Worm (Caenorhabditis elegans) whole organism, L3 larva: ENCODE measurements around the gene F22B8.3.

Experiments used
- R02D3.7 ChIP-seq: fragments of 150-350 bp; optimal IDR thresholded peaks from 2 replicates; lab custom pipeline; 2014; ENCODE audit warnings: missing biosample characterization, missing genetic modification characterization
- ZK546.5 ChIP-seq: sonication (generic microtip); optimal IDR thresholded peaks from 2 replicates; lab custom pipeline; 2017; ENCODE audit warnings: missing biosample characterization, missing genetic modification characterization
- ama-1 ChIP-seq: fragments of 150-350 bp; optimal IDR thresholded peaks from 2 replicates; lab custom pipeline; 2018
- ceh-16 ChIP-seq: sonication (generic microtip); optimal IDR thresholded peaks from 2 replicates; lab custom pipeline; 2017; ENCODE audit warnings: missing biosample characterization, missing genetic modification characterization
- ceh-82 ChIP-seq: fragments of 150-350 bp; optimal IDR thresholded peaks from 2 replicates; lab custom pipeline; 2014; ENCODE audit warnings: missing biosample characterization, missing genetic modification characterization
- ceh-9 ChIP-seq: sonication (generic microtip); optimal IDR thresholded peaks from 2 replicates; lab custom pipeline; 2018; ENCODE audit warnings: missing biosample characterization, missing genetic modification characterization
- daf-12 ChIP-seq: fragments of 150-350 bp; optimal IDR thresholded peaks from 2 replicates; lab custom pipeline; 2014; ENCODE audit warnings: missing biosample characterization, missing genetic modification reagents, missing genetic modification characterization
- egl-27 ChIP-seq: sonication (generic microtip); optimal IDR thresholded peaks from 4 replicates; lab custom pipeline; 2017; ENCODE audit warnings: missing biosample characterization, missing genetic modification reagents, missing genetic modification characterization
- egl-5 ChIP-seq: fragments of 150-350 bp; optimal IDR thresholded peaks from 2 replicates; lab custom pipeline; 2017; ENCODE audit warnings: missing biosample characterization, missing genetic modification reagents, missing genetic modification characterization, inconsistent platforms
- elt-1 ChIP-seq: fragments of 150-350 bp; optimal IDR thresholded peaks from 2 replicates; lab custom pipeline; 2014; ENCODE audit warnings: missing biosample characterization, missing genetic modification characterization
- elt-3 ChIP-seq, 3 experiments: fragments of 150-350 bp in 1 of 3; sonication (generic microtip) in 2 of 3; optimal IDR thresholded peaks; 2 replicates in 2 of 3; 4 replicates in 1 of 3; lab custom pipeline; 2014 to 2017; ENCODE audit warnings: missing biosample characterization in 3 of 3, missing genetic modification characterization in 3 of 3
- eor-1 ChIP-seq, 2 experiments: fragments of 150-350 bp; optimal IDR thresholded peaks; 2 replicates each; lab custom pipeline; 2014 to 2018; ENCODE audit warnings: missing biosample characterization in 2 of 2, missing genetic modification characterization in 2 of 2
- fkh-2 ChIP-seq: fragments of 150-350 bp; optimal IDR thresholded peaks from 2 replicates; lab custom pipeline; 2014; ENCODE audit warnings: missing biosample characterization, missing genetic modification reagents, missing genetic modification characterization
- fos-1 ChIP-seq: fragments of 150-350 bp; optimal IDR thresholded peaks from 2 replicates; lab custom pipeline; 2014; ENCODE audit warnings: missing biosample characterization, missing genetic modification characterization
- hmg-11 ChIP-seq: sonication (generic microtip); optimal IDR thresholded peaks from 2 replicates; lab custom pipeline; 2016; ENCODE audit warnings: missing genetic modification characterization, missing compliant biosample characterization
- jun-1 ChIP-seq: fragments of 150-350 bp; optimal IDR thresholded peaks from 2 replicates; lab custom pipeline; 2014; ENCODE audit warnings: missing biosample characterization, missing genetic modification reagents, missing genetic modification characterization
- lin-15B ChIP-seq: fragments of 150-350 bp; optimal IDR thresholded peaks from 2 replicates; lab custom pipeline; 2014; ENCODE audit warnings: missing biosample characterization, missing genetic modification characterization
- lin-39 ChIP-seq: fragments of 150-350 bp; optimal IDR thresholded peaks from 2 replicates; lab custom pipeline; 2018; ENCODE audit warnings: missing biosample characterization, missing genetic modification reagents, missing genetic modification characterization
- lsy-12 ChIP-seq: sonication (generic microtip); optimal IDR thresholded peaks from 2 replicates; lab custom pipeline; 2016; ENCODE audit warnings: mild to moderate bottlenecking, missing genetic modification characterization, missing compliant biosample characterization
- mdl-1 ChIP-seq: fragments of 150-350 bp; optimal IDR thresholded peaks from 2 replicates; lab custom pipeline; 2014; ENCODE audit warnings: missing biosample characterization, missing genetic modification characterization
- mml-1 ChIP-seq: fragments of 150-350 bp; sonication (generic microtip); optimal IDR thresholded peaks from 3 replicates; lab custom pipeline; 2014; ENCODE audit warnings: missing biosample characterization, missing genetic modification characterization
- nfya-1 ChIP-seq: sonication (generic microtip); optimal IDR thresholded peaks from 2 replicates; lab custom pipeline; 2017; ENCODE audit warnings: missing genetic modification characterization, mild to moderate bottlenecking, missing compliant biosample characterization, antibody characterized with exemption, moderate library complexity; ENCODE audit not compliant: insufficient read depth
- nhr-11 ChIP-seq: fragments of 150-350 bp; optimal IDR thresholded peaks from 2 replicates; lab custom pipeline; 2014; ENCODE audit warnings: missing biosample characterization, missing genetic modification characterization
- nhr-12 ChIP-seq: fragments of 150-350 bp; optimal IDR thresholded peaks from 2 replicates; lab custom pipeline; 2014; ENCODE audit warnings: missing biosample characterization, missing genetic modification characterization
- nhr-237 ChIP-seq: fragments of 150-350 bp; optimal IDR thresholded peaks from 2 replicates; lab custom pipeline; 2014; ENCODE audit warnings: missing biosample characterization, missing genetic modification characterization
- nhr-25 ChIP-seq: sonication (generic microtip); optimal IDR thresholded peaks from 2 replicates; lab custom pipeline; 2017; ENCODE audit warnings: missing biosample characterization, missing genetic modification characterization
- nhr-28 ChIP-seq: fragments of 150-350 bp; optimal IDR thresholded peaks from 2 replicates; lab custom pipeline; 2014; ENCODE audit warnings: missing biosample characterization, missing genetic modification characterization
- nhr-43 ChIP-seq: sonication (generic microtip); optimal IDR thresholded peaks from 2 replicates; lab custom pipeline; 2016; ENCODE audit warnings: mild to moderate bottlenecking, missing genetic modification characterization, missing compliant biosample characterization; ENCODE audit not compliant: poor library complexity, severe bottlenecking
- nhr-67 ChIP-seq: fragments of 150-350 bp; optimal IDR thresholded peaks from 2 replicates; lab custom pipeline; 2014; ENCODE audit warnings: missing biosample characterization, missing genetic modification characterization
- nhr-76 ChIP-seq: fragments of 150-350 bp; sonication (generic microtip); optimal IDR thresholded peaks from 5 replicates; lab custom pipeline; 2014; ENCODE audit warnings: missing biosample characterization, missing genetic modification characterization
- nhr-77 ChIP-seq: fragments of 150-350 bp; optimal IDR thresholded peaks from 2 replicates; lab custom pipeline; 2014; ENCODE audit warnings: missing biosample characterization, missing genetic modification characterization
- pqm-1 ChIP-seq: fragments of 150-350 bp; optimal IDR thresholded peaks from 2 replicates; lab custom pipeline; 2017; ENCODE audit warnings: missing biosample characterization, missing genetic modification characterization, inconsistent platforms
- sea-2 ChIP-seq: fragments of 150-350 bp; sonication (generic microtip); optimal IDR thresholded peaks from 4 replicates; lab custom pipeline; 2014; ENCODE audit warnings: missing biosample characterization, missing genetic modification reagents, missing genetic modification characterization
- skn-1 ChIP-seq: fragments of 150-350 bp; optimal IDR thresholded peaks from 2 replicates; lab custom pipeline; 2014; ENCODE audit warnings: missing biosample characterization, missing genetic modification characterization
- snpc-4 ChIP-seq: fragments of 150-350 bp; optimal IDR thresholded peaks from 2 replicates; lab custom pipeline; 2014; ENCODE audit warnings: missing biosample characterization, missing genetic modification characterization
- tbx-2 ChIP-seq: sonication (generic microtip); optimal IDR thresholded peaks from 2 replicates; lab custom pipeline; 2016; ENCODE audit warnings: mild to moderate bottlenecking, missing genetic modification characterization, missing compliant biosample characterization
- zag-1 ChIP-seq: fragments of 150-350 bp; optimal IDR thresholded peaks from 2 replicates; lab custom pipeline; 2014; ENCODE audit warnings: missing biosample characterization, missing genetic modification characterization
- ztf-4 ChIP-seq: fragments of 150-350 bp; optimal IDR thresholded peaks from 2 replicates; lab custom pipeline; 2014; ENCODE audit warnings: missing biosample characterization, missing genetic modification characterization

The F22B8.3 gene

DNA sequence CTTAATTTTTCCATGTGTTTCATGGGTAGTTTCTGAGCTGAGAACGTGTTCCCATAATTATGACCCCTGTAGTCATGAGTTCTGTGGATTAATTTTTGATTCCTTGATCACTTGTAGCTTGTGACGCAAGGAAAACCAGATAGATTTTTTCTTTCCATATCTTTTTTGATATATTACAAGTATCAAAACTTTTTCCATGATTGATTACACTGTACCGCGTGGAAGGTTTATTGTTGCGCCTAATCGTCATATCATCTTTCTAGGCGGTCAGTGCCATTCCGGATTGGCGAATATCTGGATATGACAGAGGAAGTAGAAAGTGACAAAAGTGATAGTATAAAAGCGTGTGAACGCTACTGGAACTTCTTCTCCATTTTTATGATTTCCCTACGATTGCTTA, 44.2 kb upstream of the F22B8.3 start, which contains the start of gene ZK285.2:
Gene ZK285.2, plus strand, starts transcription at position 301 of the 400 bp plus-strand sequence.
- TF ChIP-seq ztf-4, result no peak
- no peak for TF ChIP-seq nhr-76
- no peak for TF ChIP-seq nhr-67
- TF ChIP-seq nhr-28, result no peak
- TF ChIP-seq egl-5 (tag; lab: Kevin White, UChicago), result no peak
- TF ChIP-seq eor-1 (tag; optimal IDR thresholded peaks at IDR 0.05; lab: Kevin White, UChicago), result no peak
- TF ChIP-seq nfya-1 (tag; lab: Kevin White, UChicago), result no peak
- TF ChIP-seq nhr-237 (tag; lab: Kevin White, UChicago), result no peak
- no peak for TF ChIP-seq tbx-2
- no peak for TF ChIP-seq ceh-9
- TF ChIP-seq R02D3.7 (tag; lab: Kevin White, UChicago), result no peak
- no peak for TF ChIP-seq jun-1 (tag; lab: Kevin White, UChicago)
- TF ChIP-seq ceh-82, result no peak
- TF ChIP-seq sea-2 (GFP tag; lab: Kevin White, UChicago), result no peak
- no peak for TF ChIP-seq nhr-12 (tag; lab: Kevin White, UChicago)
- no peak for TF ChIP-seq fos-1
- no peak for TF ChIP-seq nhr-25 (tag; lab: Kevin White, UChicago)

DNA sequence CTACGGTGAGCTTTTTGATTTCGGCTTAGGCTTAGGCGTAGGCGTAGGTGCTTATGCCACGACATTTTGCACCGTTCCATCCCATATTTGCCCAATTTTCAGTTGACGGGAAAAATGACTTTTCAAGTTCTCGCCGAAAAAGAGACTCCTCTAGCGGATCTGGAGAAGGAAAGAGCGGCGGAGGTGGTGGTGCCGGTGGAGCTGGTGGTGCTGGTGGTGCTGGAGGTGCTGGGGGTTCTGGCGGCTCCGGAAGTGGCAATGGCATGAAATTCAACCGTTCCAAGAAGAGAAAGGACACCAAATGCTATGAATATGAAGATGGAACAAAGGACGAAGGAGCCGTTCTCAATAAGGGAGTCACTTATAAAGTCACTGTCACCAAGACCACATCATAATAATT, 43.7 kb upstream of the F22B8.3 start:
- no peak for TF ChIP-seq ceh-16
- TF ChIP-seq nhr-25 (tag; lab: Kevin White, UChicago), result no peak
- TF ChIP-seq fkh-2, result no peak

DNA sequence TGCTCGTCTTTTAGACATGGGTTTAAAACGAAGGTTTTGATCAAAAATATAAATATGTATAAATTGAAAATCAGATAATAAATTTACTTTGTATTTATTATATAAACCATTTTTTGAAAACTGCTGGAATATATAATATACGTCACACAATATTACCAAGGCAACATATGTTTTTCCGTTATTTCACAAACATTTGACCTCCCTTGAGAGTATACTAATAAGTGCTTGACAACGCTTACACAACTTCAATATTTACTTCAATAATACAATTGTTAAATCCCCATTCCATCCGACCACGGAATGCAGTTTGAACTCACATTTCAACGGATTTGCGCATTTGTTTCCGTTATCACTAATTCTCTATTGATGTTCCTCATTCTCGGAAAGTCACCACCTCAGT, 43.3 kb upstream of the F22B8.3 start, which contains the start of gene str-198:
Gene str-198, plus strand, starts transcription at position 301 of the 400 bp plus-strand sequence.
- TF ChIP-seq lin-39 (no peak), lsy-12 (tag; lab: Kevin White, UChicago) (no peak), skn-1 (tag; lab: Kevin White, UChicago) (no peak), ama-1 (no peak), daf-12 (tag; lab: Kevin White, UChicago) (no peak), nhr-237 (tag; lab: Kevin White, UChicago) (no peak), hmg-11 (tag; lab: Kevin White, UChicago) (no peak), snpc-4 (tag; lab: Kevin White, UChicago) (no peak), elt-1 (tag; lab: Kevin White, UChicago) (no peak), pqm-1 (tag; lab: Kevin White, UChicago) (no peak), lin-15B (tag; lab: Kevin White, UChicago) (no peak), mml-1 (no peak), nhr-28 (no peak), ceh-82 (no peak), fkh-2 (no peak), egl-27 (no peak), nhr-67 (no peak), mdl-1 (tag; lab: Kevin White, UChicago) (no peak), eor-1 (tag; optimal IDR thresholded peaks at IDR 0.05; lab: Kevin White, UChicago) (no peak)

DNA sequence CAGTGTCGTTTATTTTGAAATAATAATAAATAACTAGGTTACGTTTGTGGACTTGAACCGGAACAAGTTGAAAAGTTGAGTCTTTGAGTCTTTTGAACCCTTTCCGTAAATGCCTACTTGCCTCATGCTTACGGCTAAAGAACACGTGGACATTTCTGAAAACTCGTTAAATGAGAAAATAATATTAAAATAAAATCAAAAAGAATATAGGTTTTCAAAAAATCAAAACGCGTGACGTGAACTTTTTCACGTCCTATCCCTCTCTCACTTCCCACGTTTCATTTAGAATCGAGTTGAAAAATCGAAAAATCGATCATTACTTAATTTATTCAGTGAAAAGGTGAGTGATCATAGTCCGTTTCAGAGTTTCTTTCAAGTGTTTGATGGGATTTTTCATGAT, 41.6 kb upstream of the F22B8.3 start, which contains the start of gene best-12:
Gene best-12, plus strand, starts transcription at position 301 of the 400 bp plus-strand sequence.
- TF ChIP-seq nhr-11 (tag; lab: Kevin White, UChicago) (no peak), jun-1 (tag; lab: Kevin White, UChicago) (no peak), fos-1 (no peak), daf-12 (tag; lab: Kevin White, UChicago) (no peak), ama-1 (no peak), elt-3 (tag; optimal IDR thresholded peaks at IDR 0.05; lab: Kevin White, UChicago) (no peak), nhr-237 (tag; lab: Kevin White, UChicago) (no peak), hmg-11 (tag; lab: Kevin White, UChicago) (no peak), snpc-4 (tag; lab: Kevin White, UChicago) (no peak), eor-1 (tag; optimal IDR thresholded peaks at IDR 0.05; lab: Kevin White, UChicago) (no peak), ceh-82 (no peak), R02D3.7 (tag; lab: Kevin White, UChicago) (no peak), nhr-67 (no peak), nhr-77 (tag; lab: Kevin White, UChicago) (no peak), nhr-28 (no peak), ZK546.5 (tag; lab: Kevin White, UChicago) (no peak), mml-1 (no peak), lin-39 (no peak)
- TF ChIP-seq, all 47 proteins: peak for 0

DNA sequence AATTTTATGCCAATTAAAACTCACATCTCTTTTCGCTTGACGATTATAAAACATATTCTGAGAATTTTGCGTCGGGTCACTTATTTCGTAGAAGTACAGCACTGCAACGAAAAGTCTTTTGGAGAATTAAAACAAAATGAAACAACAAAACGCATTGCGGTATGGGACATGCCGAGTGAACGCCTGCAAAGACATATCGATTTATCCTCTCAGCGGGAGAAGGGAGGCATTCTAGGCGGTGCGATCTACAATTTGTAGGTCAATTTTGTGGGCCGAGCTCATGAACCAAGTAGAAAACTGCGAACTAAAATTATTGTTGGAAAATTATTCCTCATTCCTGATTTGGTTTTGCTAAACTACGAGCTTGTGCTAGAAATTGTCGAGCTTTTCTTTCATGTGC, 37.4 kb upstream of the F22B8.3 start, which contains the start of gene F14H3.3:
Gene F14H3.3, minus strand, starts transcription at position 101 of the 400 bp plus-strand sequence.
- TF ChIP-seq nhr-77 (tag; lab: Kevin White, UChicago) (no peak), nhr-67 (no peak), R02D3.7 (tag; lab: Kevin White, UChicago) (no peak), zag-1 (no peak), nhr-43 (no peak), nhr-25 (tag; lab: Kevin White, UChicago) (no peak), skn-1 (tag; lab: Kevin White, UChicago) (no peak), ama-1 (no peak), lin-39 (no peak), egl-5 (tag; lab: Kevin White, UChicago) (no peak)
